Worm (Caenorhabditis elegans): Measurements from ENCODE around the gene srbc-3.
A peak's percentile ranks its signal among the peaks of the same experiment; 100 is the strongest.

srbc-3 gene

ce11 chrV:3315308-3315707 lies 7.0 kb downstream of the srbc-3 start, which contains the start of gene arrd-19 (continued):
- TF ChIP-seq egl-44 (GFP tag; IDR thresholded peaks at IDR 0.05), result no peak
- no peak for TF ChIP-seq B0261.1 (tag; optimal IDR thresholded peaks at IDR 0.05)
- TF ChIP-seq dpl-1 (GFP tag; optimal IDR thresholded peaks at IDR 0.05), result no peak
- TF ChIP-seq Y53F4B.3 (GFP tag; IDR thresholded peaks at IDR 0.05), result no peak
- no peak for TF ChIP-seq hlh-26 (GFP tag; conservative IDR thresholded peaks at IDR 0.05)
- no peak for TF ChIP-seq somi-1 (GFP tag; optimal IDR thresholded peaks at IDR 0.05)
- no peak for TF ChIP-seq ztf-18 (tag; optimal IDR thresholded peaks at IDR 0.05)
- TF ChIP-seq let-526 (GFP tag; IDR thresholded peaks at IDR 0.05), result peak; percentile 57; the same call in 1 of the 2 replicates
- TF ChIP-seq unc-62 (GFP tag; optimal IDR thresholded peaks at IDR 0.05), result no peak
- TF ChIP-seq F37B4.10 (GFP tag; IDR thresholded peaks at IDR 0.05), result no peak
- TF ChIP-seq pbrm-1 (GFP tag; IDR thresholded peaks at IDR 0.05), result peak; percentile 66; the same call in 1 of the 2 replicates
- TF ChIP-seq let-607 (tag; optimal IDR thresholded peaks at IDR 0.05), result no peak
- peak; percentile 21 for TF ChIP-seq ztf-26 (tag; optimal IDR thresholded peaks at IDR 0.05)
- no peak for TF ChIP-seq sptf-2 (GFP tag; optimal IDR thresholded peaks at IDR 0.05)
- TF ChIP-seq mes-4 (tag; optimal IDR thresholded peaks at IDR 0.05), result no peak
- TF ChIP-seq rcor-1 (GFP tag; IDR thresholded peaks at IDR 0.05), result peak; percentile 49; the same call in 1 of the 2 replicates
- TF ChIP-seq F49E8.2 (tag; optimal IDR thresholded peaks at IDR 0.05; ENCODE audit: insufficient read depth), result no peak
- TF ChIP-seq nfya-2 (GFP tag; IDR thresholded peaks at IDR 0.05), result no peak
- no peak for TF ChIP-seq Y67H2A.10 (GFP tag; conservative IDR thresholded peaks at IDR 0.05)
- peak; percentile 32 for TF ChIP-seq lin-54 (GFP tag; optimal IDR thresholded peaks at IDR 0.05)
- TF ChIP-seq ama-1 (optimal IDR thresholded peaks at IDR 0.05), result no peak
- TF ChIP-seq ama-1 (GFP tag; optimal IDR thresholded peaks at IDR 0.05), result no peak
- no peak for TF ChIP-seq akir-1 (GFP tag; optimal IDR thresholded peaks at IDR 0.05)
- TF ChIP-seq madf-6 (GFP tag; IDR thresholded peaks at IDR 0.05), result no peak
- no peak for TF ChIP-seq lsl-1 (GFP tag; optimal IDR thresholded peaks at IDR 0.05)
- TF ChIP-seq atf-7 (tag; optimal IDR thresholded peaks at IDR 0.05), result no peak
- no peak for TF ChIP-seq ccch-3 (GFP tag; optimal IDR thresholded peaks at IDR 0.05)
- no peak for TF ChIP-seq F55B11.4 (tag; optimal IDR thresholded peaks at IDR 0.05; ENCODE audit: borderline replicate concordance, insufficient read depth)
- no peak for TF ChIP-seq aptf-2 (GFP tag; conservative IDR thresholded peaks at IDR 0.05)
- TF ChIP-seq snpc-1.3 (tag; optimal IDR thresholded peaks at IDR 0.05; ENCODE audit: insufficient read depth), result no peak
- TF ChIP-seq cebp-1 (GFP tag; IDR thresholded peaks at IDR 0.05), result peak; percentile 47; the same call in 1 of the 2 replicates
- no peak for TF ChIP-seq cebp-1 (tag; optimal IDR thresholded peaks at IDR 0.05)
- no peak; the same call in 1 of the 2 replicates for TF ChIP-seq hmg-1.2 (GFP tag; IDR thresholded peaks at IDR 0.05)
- TF ChIP-seq C17E4.6 (GFP tag; IDR thresholded peaks at IDR 0.05), result no peak
- TF ChIP-seq snpc-3.4 (tag; optimal IDR thresholded peaks at IDR 0.05), result no peak
- TF ChIP-seq athp-1 (tag; optimal IDR thresholded peaks at IDR 0.05), result no peak
- TF ChIP-seq tbx-9 (tag; optimal IDR thresholded peaks at IDR 0.05; ENCODE audit: borderline replicate concordance), result no peak

ce11 chrV:3316108-3316507 lies 7.8 kb downstream of the srbc-3 start, which contains the start of gene F35F10.1:
Gene F35F10.1 (plus strand): TSS chrV:3316307.
- TF ChIP-seq bed-1 (GFP tag; IDR thresholded peaks at IDR 0.05) (0 out of 2 replicates have a peak, but pooled peaks have one; percentile 84), lir-1 (GFP tag; conservative IDR thresholded peaks at IDR 0.05) (no peak), madf-3 (GFP tag; IDR thresholded peaks at IDR 0.05) (0 out of 2 replicates have a peak, but pooled peaks have one; percentile 50)
